Fruit fly (Drosophila melanogaster) whole organism, adult: ENCODE results near the gene CG1764.

ENCODE experiments used
- CG7101 ChIP-seq: fragments of 200-800 bp; sonication (Bioruptor generic); optimal IDR thresholded peaks from 2 replicates; lab custom pipeline; 2018; ENCODE audit warnings: missing biosample characterization, mild to moderate bottlenecking, missing genetic modification characterization, moderate library complexity
- bab1 ChIP-seq: fragments of 200-800 bp; sonication (Bioruptor generic); optimal IDR thresholded peaks from 3 replicates; lab custom pipeline; 2019; ENCODE audit warnings: missing biosample characterization, mild to moderate bottlenecking, missing genetic modification characterization, moderate library complexity
- cic ChIP-seq: fragments of 200-800 bp; sonication (Bioruptor generic); optimal IDR thresholded peaks from 2 replicates; lab custom pipeline; 2017; ENCODE audit warnings: missing biosample characterization, mild to moderate bottlenecking, missing genetic modification characterization, moderate library complexity
- cnc ChIP-seq, 2 experiments: fragments of >200 bp; optimal IDR thresholded peaks; 2 replicates each; lab custom pipeline; 2017
- kay ChIP-seq: fragments of 200-800 bp; sonication (Bioruptor generic); peaks from one replicate; lab custom pipeline; 2016; ENCODE audit warnings: missing biosample characterization, missing genetic modification characterization, borderline replicate concordance
- pad ChIP-seq: fragments of 200-800 bp; sonication (Bioruptor generic); optimal IDR thresholded peaks from 3 replicates; lab custom pipeline; 2017; ENCODE audit warnings: missing biosample characterization, missing genetic modification characterization, mild to moderate bottlenecking, moderate library complexity, missing genetic modification reagents
- tj ChIP-seq: fragments of 200-800 bp; sonication (Bioruptor generic); optimal IDR thresholded peaks from 3 replicates; lab custom pipeline; 2017; ENCODE audit warnings: missing biosample characterization, mild to moderate bottlenecking, missing genetic modification characterization, moderate library complexity

- no peak for TF ChIP-seq CG7101 (tag; lab: Kevin White, UChicago)
- TF ChIP-seq pad: no peak
- TF ChIP-seq bab1 (GFP tag; lab: Kevin White, UChicago): no peak
- no peak for TF ChIP-seq tj
- TF ChIP-seq cnc (optimal IDR thresholded peaks at IDR 0.05; lab: Kevin White, UChicago): no peak
- no peak for TF ChIP-seq kay
- no peak for TF ChIP-seq cic
Observed at dm6 chrX:13245767-13246166, 56.4 kb downstream of the CG1764 start.
